Worm (Caenorhabditis elegans) whole organism, L1 larva: ENCODE measurements around the gene K10H10.7.

Experiments
- C34B4.2 ChIP-seq: sonication (generic microtip); optimal IDR thresholded peaks from 2 replicates; lab custom pipeline; 2017; ENCODE audit warnings: mild to moderate bottlenecking, missing genetic modification characterization, missing compliant biosample characterization
- alr-1 ChIP-seq: fragments of 200-800 bp; sonication (Bioruptor generic); optimal IDR thresholded peaks from 2 replicates; lab custom pipeline; 2018; ENCODE audit warnings: borderline replicate concordance, mild to moderate bottlenecking, missing genetic modification characterization, missing compliant biosample characterization
- mep-1 ChIP-seq: fragments of 150-350 bp; optimal IDR thresholded peaks from 2 replicates; lab custom pipeline; 2014; ENCODE audit warnings: missing biosample characterization, missing genetic modification characterization
- nhr-11 ChIP-seq: fragments of 150-350 bp; optimal IDR thresholded peaks from 2 replicates; lab custom pipeline; 2014; ENCODE audit warnings: missing biosample characterization, missing genetic modification characterization
- nhr-76 ChIP-seq: sonication (generic microtip); optimal IDR thresholded peaks from 2 replicates; lab custom pipeline; 2017; ENCODE audit warnings: missing biosample characterization, missing genetic modification characterization
- nhr-77 ChIP-seq: fragments of 150-350 bp; optimal IDR thresholded peaks from 2 replicates; lab custom pipeline; 2014; ENCODE audit warnings: missing biosample characterization, missing genetic modification characterization
- unc-62 ChIP-seq: fragments of 150-350 bp; optimal IDR thresholded peaks from 2 replicates; lab custom pipeline; 2014; ENCODE audit warnings: missing biosample characterization, missing genetic modification reagents, missing genetic modification characterization

ce11 chrII:14537728-14538127 is 30.3 kb upstream of the K10H10.7 start, which contains the start of the genes clec-147 and C04H5.7:
- no peak for TF ChIP-seq alr-1 (tag; lab: Kevin White, UChicago)
- TF ChIP-seq mep-1, result no peak
- no peak for TF ChIP-seq unc-62 (GFP tag; lab: Kevin White, UChicago)
- TF ChIP-seq nhr-76 (tag; lab: Kevin White, UChicago), result no peak
- TF ChIP-seq nhr-77 (tag; lab: Kevin White, UChicago), result no peak
- TF ChIP-seq C34B4.2 (tag; lab: Kevin White, UChicago), result no peak
- no peak for TF ChIP-seq nhr-11 (tag; lab: Kevin White, UChicago)
